Worm (Caenorhabditis elegans): ENCODE results near the gene F23D12.1.

ce11 chrX:14395267-14395666 is 32.7 kb downstream of the F23D12.1 start, which contains the start of gene Y60A9.1:
- TF ChIP-seq him-1 (tag; optimal IDR thresholded peaks at IDR 0.05) (no peak), dao-5 (tag; optimal IDR thresholded peaks at IDR 0.05) (no peak)

All from whole organism, L4/young adult.